Worm (Caenorhabditis elegans) whole organism, L1 larva: ENCODE measurements around the gene str-240.

Source experiments
- ama-1 ChIP-seq: fragments of 150-350 bp; optimal IDR thresholded peaks from 2 replicates; lab custom pipeline; 2014
- blmp-1 ChIP-seq: fragments of 150-350 bp; optimal IDR thresholded peaks from 2 replicates; lab custom pipeline; 2014; ENCODE audit warnings: missing biosample characterization, missing genetic modification characterization
- ceh-82 ChIP-seq, 3 experiments: fragments of 150-350 bp in 1 of 3; sonication (generic microtip) in 2 of 3; optimal IDR thresholded peaks; 2 replicates each; lab custom pipeline; 2014 to 2017; ENCODE audit warnings: missing biosample characterization in 3 of 3, missing genetic modification characterization in 3 of 3
- fos-1 ChIP-seq: fragments of 150-350 bp; optimal IDR thresholded peaks from 2 replicates; lab custom pipeline; 2014; ENCODE audit warnings: missing biosample characterization, missing genetic modification characterization
- irx-1 ChIP-seq: sonication (generic microtip); optimal IDR thresholded peaks from 2 replicates; lab custom pipeline; 2016; ENCODE audit warnings: missing genetic modification characterization, missing compliant biosample characterization
- jun-1 ChIP-seq: fragments of 150-350 bp; optimal IDR thresholded peaks from 2 replicates; lab custom pipeline; 2014; ENCODE audit warnings: missing biosample characterization, missing genetic modification reagents, missing genetic modification characterization
- lsy-2 ChIP-seq, 2 experiments: fragments of 150-350 bp; optimal IDR thresholded peaks; 2 replicates each; lab custom pipeline; 2014; ENCODE audit warnings: missing biosample characterization in 2 of 2, missing genetic modification characterization in 2 of 2
- nhr-76 ChIP-seq: sonication (generic microtip); optimal IDR thresholded peaks from 2 replicates; lab custom pipeline; 2017; ENCODE audit warnings: missing biosample characterization, missing genetic modification characterization
- pax-3 ChIP-seq: fragments of 200-800 bp; sonication (Bioruptor generic); optimal IDR thresholded peaks from 2 replicates; lab custom pipeline; 2018; ENCODE audit warnings: mild to moderate bottlenecking, missing genetic modification characterization, moderate library complexity, missing compliant biosample characterization
- snpc-4 ChIP-seq: fragments of 150-350 bp; optimal IDR thresholded peaks from 2 replicates; lab custom pipeline; 2014; ENCODE audit warnings: missing biosample characterization, missing genetic modification characterization
- zag-1 ChIP-seq: fragments of 150-350 bp; optimal IDR thresholded peaks from 2 replicates; lab custom pipeline; 2014; ENCODE audit warnings: missing biosample characterization, missing genetic modification characterization

DNA sequence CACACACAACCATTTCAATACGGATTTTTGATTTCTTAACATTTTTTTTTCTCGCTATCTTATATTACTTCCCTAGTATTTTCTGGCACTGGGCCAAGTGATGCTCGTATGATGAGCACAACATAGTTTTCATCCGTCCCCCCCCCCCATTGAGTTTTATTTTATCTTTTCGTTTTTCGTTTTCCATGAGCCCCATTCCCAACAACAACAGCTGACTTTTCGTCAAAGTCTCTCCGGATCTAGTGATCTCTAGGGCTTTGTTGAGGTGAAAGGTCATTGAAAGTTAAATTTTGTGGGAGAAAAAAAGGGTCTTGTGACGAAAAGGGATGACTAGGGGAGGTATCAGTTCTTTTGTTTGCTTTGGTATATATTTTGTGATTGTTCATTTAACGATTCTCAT lies 40.9 kb downstream of the str-240 start:
- no peak for TF ChIP-seq snpc-4 (tag; lab: Kevin White, UChicago)
- TF ChIP-seq irx-1 (tag; lab: Kevin White, UChicago) = peak; percentile 11
- TF ChIP-seq ceh-82 (tag; optimal IDR thresholded peaks at IDR 0.05; lab: Kevin White, UChicago) = no peak
- TF ChIP-seq jun-1 (tag; lab: Kevin White, UChicago) = no peak
- TF ChIP-seq zag-1 (tag; lab: Kevin White, UChicago) = no peak
- TF ChIP-seq blmp-1 (tag; lab: Kevin White, UChicago) = no peak
- no peak for TF ChIP-seq pax-3 (tag; lab: Kevin White, UChicago)
- no peak for TF ChIP-seq ama-1 (lab: Kevin White, UChicago)
- peak in 1 of 2 experiments; percentile 52 for TF ChIP-seq lsy-2 (tag; optimal IDR thresholded peaks at IDR 0.05; lab: Kevin White, UChicago)
- no peak for TF ChIP-seq nhr-76 (tag; lab: Kevin White, UChicago)
- no peak for TF ChIP-seq fos-1 (tag; lab: Kevin White, UChicago)
